Fruit fly (Drosophila melanogaster): Measurements from ENCODE around the gene gNacalpha.

dm6 chr2L:1069475-1069874, 32.4 kb downstream of the gNacalpha start:
- TF ChIP-seq CG8478 (optimal IDR thresholded peaks at IDR 0.05) = no peak
- no peak for TF ChIP-seq CTCF (optimal IDR thresholded peaks at IDR 0.05)
